Worm (Caenorhabditis elegans) whole organism, midembryonic: ENCODE data around the gene btb-14.

ENCODE experiments used
- cog-1 ChIP-seq: sonication (generic microtip); optimal IDR thresholded peaks from 2 replicates; lab custom pipeline; 2016; ENCODE audit warnings: missing genetic modification characterization, missing compliant biosample characterization
- flt-1 ChIP-seq: fragments of 200-800 bp; sonication (Bioruptor generic); IDR thresholded peaks from 2 replicates; pipeline ENCODE4 v1.3.6; 2022; ENCODE audit warnings: missing genetic modification characterization, missing compliant biosample characterization
- klf-2 ChIP-seq: fragments of 200-800 bp; sonication (Bioruptor generic); conservative IDR thresholded peaks from 2 replicates; pipeline ENCODE4 v1.3.6; 2022; ENCODE audit warnings: missing genetic modification reagents, missing genetic modification characterization, missing compliant biosample characterization
- ztf-23 ChIP-seq: fragments of 200-800 bp; sonication (Bioruptor generic); IDR thresholded peaks from 2 replicates; pipeline ENCODE4 v1.3.6; 2022; ENCODE audit warnings: missing genetic modification reagents, missing genetic modification characterization, missing compliant biosample characterization
- ztf-29 ChIP-seq: fragments of 200-800 bp; sonication (Bioruptor generic); IDR thresholded peaks from 2 replicates; pipeline ENCODE4 v1.3.6; 2022; ENCODE audit warnings: missing genetic modification reagents, missing genetic modification characterization, missing compliant biosample characterization

ce11 chrII:12406394-12406793, 23.1 kb downstream of the btb-14 start, which contains the start of gene sre-30:
- TF ChIP-seq ztf-23 (no peak), ztf-29 (GFP tag; lab: Robert Waterston, UW) (no peak), cog-1 (tag; lab: Kevin White, UChicago) (no peak), klf-2 (GFP tag; lab: Robert Waterston, UW) (no peak), flt-1 (no peak)
